Fruit fly (Drosophila melanogaster) whole organism, adult: ENCODE results near the gene brwl.

Experiments
- CG11617 ChIP-seq: fragments of 200-800 bp; sonication (Bioruptor generic); optimal IDR thresholded peaks from 2 replicates; lab custom pipeline; 2017; ENCODE audit warnings: mild to moderate bottlenecking, missing biosample characterization, missing genetic modification reagents, missing genetic modification characterization
- CG12768 ChIP-seq: fragments of 200-800 bp; sonication (Bioruptor generic); optimal IDR thresholded peaks from 2 replicates; lab custom pipeline; 2017; ENCODE audit warnings: missing biosample characterization, missing genetic modification characterization, mild to moderate bottlenecking, moderate library complexity, missing genetic modification reagents
- CG14711 ChIP-seq: fragments of 200-800 bp; sonication (Bioruptor generic); optimal IDR thresholded peaks from 2 replicates; lab custom pipeline; 2018; ENCODE audit warnings: missing biosample characterization, mild to moderate bottlenecking, missing genetic modification characterization, moderate library complexity
- CG1620 ChIP-seq: fragments of 200-800 bp; sonication (Bioruptor generic); optimal IDR thresholded peaks from 2 replicates; lab custom pipeline; 2016; ENCODE audit warnings: missing biosample characterization, missing genetic modification characterization
- CG33017 ChIP-seq: fragments of 200-800 bp; sonication (Bioruptor generic); optimal IDR thresholded peaks from 2 replicates; lab custom pipeline; 2018; ENCODE audit warnings: missing biosample characterization, mild to moderate bottlenecking, missing genetic modification characterization, moderate library complexity
- CG5204 ChIP-seq: fragments of 200-800 bp; sonication (Bioruptor generic); optimal IDR thresholded peaks from 2 replicates; lab custom pipeline; 2016; ENCODE audit warnings: missing biosample characterization, missing genetic modification characterization
- CG7045 ChIP-seq: fragments of 200-800 bp; sonication (Bioruptor generic); optimal IDR thresholded peaks from 2 replicates; lab custom pipeline; 2017; ENCODE audit warnings: missing biosample characterization, mild to moderate bottlenecking, missing genetic modification characterization
- CG7101 ChIP-seq: fragments of 200-800 bp; sonication (Bioruptor generic); optimal IDR thresholded peaks from 2 replicates; lab custom pipeline; 2018; ENCODE audit warnings: missing biosample characterization, mild to moderate bottlenecking, missing genetic modification characterization, moderate library complexity
- Clk ChIP-seq: fragments of 200-800 bp; sonication (Bioruptor generic); optimal IDR thresholded peaks from 2 replicates; lab custom pipeline; 2017; ENCODE audit warnings: missing biosample characterization, missing genetic modification characterization
- Crg-1 ChIP-seq: fragments of 200-800 bp; sonication (Bioruptor generic); optimal IDR thresholded peaks from 2 replicates; lab custom pipeline; 2016; ENCODE audit warnings: missing biosample characterization, missing genetic modification characterization
- Hr96 ChIP-seq: fragments of 200-800 bp; sonication (Bioruptor generic); optimal IDR thresholded peaks from 2 replicates; lab custom pipeline; 2016; ENCODE audit warnings: missing biosample characterization, missing genetic modification characterization
- Mnt ChIP-seq: fragments of 200-800 bp; sonication (Bioruptor generic); optimal IDR thresholded peaks from 2 replicates; lab custom pipeline; 2016; ENCODE audit warnings: missing biosample characterization, mild to moderate bottlenecking, missing genetic modification characterization
- bab1 ChIP-seq: fragments of 200-800 bp; sonication (Bioruptor generic); optimal IDR thresholded peaks from 3 replicates; lab custom pipeline; 2019; ENCODE audit warnings: missing biosample characterization, mild to moderate bottlenecking, missing genetic modification characterization, moderate library complexity
- cic ChIP-seq: fragments of 200-800 bp; sonication (Bioruptor generic); optimal IDR thresholded peaks from 2 replicates; lab custom pipeline; 2017; ENCODE audit warnings: missing biosample characterization, mild to moderate bottlenecking, missing genetic modification characterization, moderate library complexity
- cnc ChIP-seq, 2 experiments: fragments of >200 bp; optimal IDR thresholded peaks; 2 replicates each; lab custom pipeline; 2017
- kay ChIP-seq: fragments of 200-800 bp; sonication (Bioruptor generic); peaks from one replicate; lab custom pipeline; 2016; ENCODE audit warnings: missing biosample characterization, missing genetic modification characterization, borderline replicate concordance
- ovo ChIP-seq: fragments of 200-800 bp; sonication (Bioruptor generic); optimal IDR thresholded peaks from 2 replicates; lab custom pipeline; 2016; ENCODE audit warnings: missing biosample characterization, missing genetic modification characterization
- pad ChIP-seq: fragments of 200-800 bp; sonication (Bioruptor generic); optimal IDR thresholded peaks from 3 replicates; lab custom pipeline; 2017; ENCODE audit warnings: missing biosample characterization, missing genetic modification characterization, mild to moderate bottlenecking, moderate library complexity, missing genetic modification reagents
- tj ChIP-seq: fragments of 200-800 bp; sonication (Bioruptor generic); optimal IDR thresholded peaks from 3 replicates; lab custom pipeline; 2017; ENCODE audit warnings: missing biosample characterization, mild to moderate bottlenecking, missing genetic modification characterization, moderate library complexity
- toe ChIP-seq: fragments of 200-800 bp; sonication (Bioruptor generic); optimal IDR thresholded peaks from 2 replicates; lab custom pipeline; 2016; ENCODE audit warnings: missing biosample characterization, missing genetic modification characterization

The brwl gene

DNA sequence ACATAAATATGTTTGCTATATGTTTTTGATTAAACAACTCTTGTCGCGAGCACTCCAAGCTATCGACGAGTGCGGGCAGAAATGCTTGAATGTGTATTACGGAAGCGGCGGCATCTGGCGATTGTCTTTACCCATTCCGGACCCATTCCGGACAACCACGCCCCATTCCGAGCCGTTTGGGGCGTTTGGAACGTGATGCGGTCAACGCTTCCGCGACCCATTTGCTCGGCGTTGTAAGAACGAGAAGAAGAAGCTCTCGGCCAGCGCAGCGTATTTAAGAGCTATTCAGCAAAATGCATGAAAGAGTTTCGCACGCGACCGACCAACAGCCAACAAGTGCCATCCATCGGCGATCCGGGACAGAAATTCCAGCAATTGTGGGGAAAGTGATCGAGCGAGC lies 23.2 kb upstream of the brwl start, which contains the start of gene CG13114:
Gene CG13114 (plus strand): TSS at position 301 of the 400 bp plus-strand sequence.
- TF ChIP-seq Crg-1: no peak
- TF ChIP-seq tj (GFP tag; lab: Kevin White, UChicago): peak; percentile 88
- TF ChIP-seq CG12768 (GFP tag; lab: Kevin White, UChicago): no peak
- peak; percentile 41 for TF ChIP-seq bab1 (GFP tag; lab: Kevin White, UChicago)

dm6 chr2L:9550880-9551279 lies 17.8 kb upstream of the brwl start:
- TF ChIP-seq kay (GFP tag; lab: Kevin White, UChicago) (peak; percentile 75), cnc (optimal IDR thresholded peaks at IDR 0.05; lab: Kevin White, UChicago) (no peak), Mnt (peak; percentile 31), CG5204 (peak; percentile 13), CG1620 (GFP tag; lab: Kevin White, UChicago) (no peak)

dm6 chr2L:9557858-9558257 lies 10.8 kb upstream of the brwl start:
- TF ChIP-seq kay (GFP tag; lab: Kevin White, UChicago): no peak
- TF ChIP-seq CG7045: no peak
- no peak for TF ChIP-seq cic
- TF ChIP-seq CG11617: no peak
- TF ChIP-seq bab1 (GFP tag; lab: Kevin White, UChicago): no peak
- no peak for TF ChIP-seq Hr96 (GFP tag; lab: Kevin White, UChicago)

dm6 chr2L:9560045-9560587 lies 8.6 kb upstream of the brwl start:
- TF ChIP-seq kay (GFP tag; lab: Kevin White, UChicago) (peak; percentile 71), CG7101 (tag; lab: Kevin White, UChicago) (no peak)

DNA sequence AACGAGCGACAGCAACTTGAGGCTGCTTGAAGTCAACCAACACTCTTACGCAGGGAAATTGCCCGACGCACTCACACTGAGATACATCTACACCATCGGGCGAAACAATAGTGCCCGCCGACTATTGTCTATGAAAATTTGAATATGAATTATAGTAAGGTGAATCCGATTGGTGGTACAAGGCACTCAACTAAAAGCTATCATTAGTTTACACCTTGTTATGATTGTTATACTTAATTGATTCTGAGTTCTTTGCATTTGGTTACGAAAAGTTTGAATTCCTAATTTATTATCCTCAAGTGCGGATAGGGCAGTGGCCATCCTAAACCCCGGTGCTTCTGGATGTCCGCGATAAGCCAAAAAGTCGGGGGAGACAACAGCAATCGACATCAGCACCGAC lies 6.0 kb upstream of the brwl start:
- TF ChIP-seq cic (no peak), CG1620 (GFP tag; lab: Kevin White, UChicago) (no peak), CG7045 (no peak)

DNA sequence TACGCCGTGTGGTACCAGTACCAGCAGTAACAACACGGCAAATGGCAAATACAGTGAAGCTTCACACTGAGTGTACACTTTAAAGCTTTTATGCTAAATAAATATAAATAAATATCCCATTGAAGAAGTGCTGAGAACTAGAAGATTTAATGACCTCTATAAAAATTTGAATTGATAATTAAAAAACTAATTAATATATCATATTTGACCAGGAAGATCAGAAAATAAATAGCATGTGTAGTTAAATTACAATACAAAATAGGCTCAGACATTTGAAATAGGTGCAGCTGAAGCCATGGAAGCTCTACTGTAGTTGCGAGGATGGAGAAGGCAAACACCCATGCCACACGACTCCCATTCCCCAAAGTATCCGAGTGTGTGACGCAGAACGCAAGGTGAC lies 4.2 kb upstream of the brwl start:
- TF ChIP-seq CG33017 (peak; percentile 9), Crg-1 (no peak), CG7101 (tag; lab: Kevin White, UChicago) (peak; percentile 2), Clk (GFP tag; lab: Kevin White, UChicago) (no peak), Mnt (no peak), bab1 (GFP tag; lab: Kevin White, UChicago) (no peak), CG11617 (no peak), toe (GFP tag; lab: Kevin White, UChicago) (no peak), pad (GFP tag; lab: Kevin White, UChicago) (no peak), CG5204 (no peak), ovo (no peak), CG7045 (peak; percentile 47), CG14711 (tag; lab: Kevin White, UChicago) (no peak), kay (GFP tag; lab: Kevin White, UChicago) (no peak), cic (no peak), CG12768 (GFP tag; lab: Kevin White, UChicago) (peak; percentile 25), CG1620 (GFP tag; lab: Kevin White, UChicago) (no peak), cnc (optimal IDR thresholded peaks at IDR 0.05; lab: Kevin White, UChicago) (no peak), Hr96 (GFP tag; lab: Kevin White, UChicago) (no peak), tj (GFP tag; lab: Kevin White, UChicago) (no peak)

DNA sequence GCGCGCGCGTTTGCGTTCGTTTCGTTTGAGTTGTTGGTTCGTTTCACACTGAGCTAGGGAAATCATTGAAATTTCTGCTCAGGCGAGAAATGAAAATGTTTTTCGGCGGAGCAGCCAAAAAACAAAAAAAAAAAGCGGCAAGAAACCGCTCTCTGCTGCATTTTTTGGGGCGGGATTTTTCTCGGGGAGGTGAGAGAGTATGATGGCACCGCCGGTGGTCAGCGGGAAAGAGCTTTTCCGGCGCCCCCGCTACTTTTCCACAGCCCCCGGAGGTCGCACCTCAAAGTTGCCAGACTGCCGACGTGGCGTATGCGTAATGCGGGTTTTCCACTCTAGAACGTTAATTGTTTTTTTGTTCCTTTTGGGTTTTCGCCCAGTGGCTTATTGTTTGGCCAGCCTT lies 3.3 kb upstream of the brwl start, which contains the start of gene CG46468:
Gene CG46468 (minus strand): TSS at position 52 of the 400 bp plus-strand sequence.
- TF ChIP-seq Crg-1 (no peak), ovo (no peak), CG1620 (GFP tag; lab: Kevin White, UChicago) (no peak), tj (GFP tag; lab: Kevin White, UChicago) (no peak), CG5204 (no peak), Clk (GFP tag; lab: Kevin White, UChicago) (no peak), kay (GFP tag; lab: Kevin White, UChicago) (no peak), CG12768 (GFP tag; lab: Kevin White, UChicago) (no peak), CG11617 (no peak), cnc (optimal IDR thresholded peaks at IDR 0.05; lab: Kevin White, UChicago) (no peak), CG14711 (tag; lab: Kevin White, UChicago) (no peak), toe (GFP tag; lab: Kevin White, UChicago) (no peak), CG7045 (no peak), CG33017 (no peak), Hr96 (GFP tag; lab: Kevin White, UChicago) (no peak), bab1 (GFP tag; lab: Kevin White, UChicago) (no peak), cic (no peak)

- no peak for TF ChIP-seq CG14711 (tag; lab: Kevin White, UChicago)
- no peak for TF ChIP-seq CG11617
- TF ChIP-seq cic: no peak
- no peak for TF ChIP-seq Mnt
- TF ChIP-seq bab1 (GFP tag; lab: Kevin White, UChicago): no peak
- no peak for TF ChIP-seq ovo
- no peak for TF ChIP-seq CG1620 (GFP tag; lab: Kevin White, UChicago)
- TF ChIP-seq kay (GFP tag; lab: Kevin White, UChicago): no peak
- TF ChIP-seq Crg-1: no peak
- TF ChIP-seq tj (GFP tag; lab: Kevin White, UChicago): no peak
- TF ChIP-seq CG12768 (GFP tag; lab: Kevin White, UChicago): no peak
Observed at dm6 chr2L:9566656-9567055, 2.0 kb upstream of the brwl start, which contains the start of gene jp. TSS of gene jp (minus strand) at chr2L:9566750.
